Fruit fly (Drosophila melanogaster): ENCODE data around the gene CG14042.

The CG14042 gene

dm6 chr2L:5000287-5000871, 37.1 kb upstream of the CG14042 start (continued):
- TF ChIP-seq CrebB (tag; optimal IDR thresholded peaks at IDR 0.05), result peak; percentile 56
- peak; percentile 79 for TF ChIP-seq pum (GFP tag; optimal IDR thresholded peaks at IDR 0.05)
- peak; percentile 76 for TF ChIP-seq CG17359 (tag; optimal IDR thresholded peaks at IDR 0.05)
- TF ChIP-seq H2.0 (GFP tag; IDR thresholded peaks at IDR 0.05), result peak; percentile 62
- TF ChIP-seq NC2β (GFP tag; optimal IDR thresholded peaks at IDR 0.05), result peak; percentile 86
- no peak for TF ChIP-seq BEAF-32 (GFP tag; optimal IDR thresholded peaks at IDR 0.05)
- peak; percentile 89 for TF ChIP-seq gcm (GFP tag; optimal IDR thresholded peaks at IDR 0.05)
- TF ChIP-seq Bgb (GFP tag; IDR thresholded peaks at IDR 0.05; ENCODE audit: partially characterized antibody), result no peak
- peak; percentile 38 for TF ChIP-seq Vsx1 (GFP tag; optimal IDR thresholded peaks at IDR 0.05)
- peak; percentile 71 for TF ChIP-seq CG8765 (GFP tag; IDR thresholded peaks at IDR 0.05)
- peak; percentile 85 for TF ChIP-seq tio (GFP tag; optimal IDR thresholded peaks at IDR 0.05)
- TF ChIP-seq CG11695 (GFP tag; IDR thresholded peaks at IDR 0.05), result peak; percentile 86
- TF ChIP-seq CG7271 (tag; optimal IDR thresholded peaks at IDR 0.05), result peak; percentile 58
- no peak for TF ChIP-seq CG3163 (GFP tag; optimal IDR thresholded peaks at IDR 0.05)
- peak; percentile 83 for TF ChIP-seq CG10209 (GFP tag; optimal IDR thresholded peaks at IDR 0.05)
- peak; percentile 67 for TF ChIP-seq dimm (GFP tag; IDR thresholded peaks at IDR 0.05)
- TF ChIP-seq HLH54F (GFP tag; optimal IDR thresholded peaks at IDR 0.05), result peak; percentile 56
- TF ChIP-seq Ets65A (GFP tag), result peak; percentile 93
- peak; percentile 35 for TF ChIP-seq ssp (GFP tag; IDR thresholded peaks at IDR 0.05)
- peak; percentile 49 for TF ChIP-seq CG9876 (GFP tag; optimal IDR thresholded peaks at IDR 0.05)
- TF ChIP-seq CG3995 (GFP tag; optimal IDR thresholded peaks at IDR 0.05), result peak; percentile 30
- TF ChIP-seq croc (GFP tag; conservative IDR thresholded peaks at IDR 0.05), result peak; percentile 75
- peak; percentile 72; the same call in 1 of the 2 replicates for TF ChIP-seq ranshi (GFP tag; IDR thresholded peaks at IDR 0.05)
- peak; percentile 32 for TF ChIP-seq CG31365 (tag; optimal IDR thresholded peaks at IDR 0.05)
- no peak for TF ChIP-seq CG16779 (GFP tag; IDR thresholded peaks at IDR 0.05)
- TF ChIP-seq CG13775 (GFP tag; optimal IDR thresholded peaks at IDR 0.05), result peak; percentile 80
- TF ChIP-seq sima (GFP tag; optimal IDR thresholded peaks at IDR 0.05), result no peak
- peak in 1 of 2 experiments; percentile 75 for TF ChIP-seq Eip74EF (GFP tag; optimal IDR thresholded peaks at IDR 0.05)
- peak; percentile 88 for TF ChIP-seq CoRest (tag; optimal IDR thresholded peaks at IDR 0.05)
- peak; percentile 44 for TF ChIP-seq CG8944 (GFP tag; optimal IDR thresholded peaks at IDR 0.05)
- TF ChIP-seq CG4404 (GFP tag; IDR thresholded peaks at IDR 0.05), result peak; percentile 81
- TF ChIP-seq Usf (GFP tag; optimal IDR thresholded peaks at IDR 0.05), result peak; percentile 64
- peak; percentile 85 for TF ChIP-seq Deaf1 (tag; optimal IDR thresholded peaks at IDR 0.05)
- peak; percentile 81 for TF ChIP-seq caup (GFP tag; optimal IDR thresholded peaks at IDR 0.05; ENCODE audit: severe bottlenecking)
- TF ChIP-seq CG10543 (GFP tag; optimal IDR thresholded peaks at IDR 0.05), result peak; percentile 75
- TF ChIP-seq peb (GFP tag; IDR thresholded peaks at IDR 0.05), result peak; percentile 78
- TF ChIP-seq gce (GFP tag; IDR thresholded peaks at IDR 0.05), result 0 out of 3 replicates have a peak, but pooled peaks have one; percentile 50
- TF ChIP-seq abd-A (tag; optimal IDR thresholded peaks at IDR 0.05), result peak; percentile 9
- peak; percentile 83 for TF ChIP-seq CG10267 (tag; optimal IDR thresholded peaks at IDR 0.05)
- TF ChIP-seq pho (GFP tag; optimal IDR thresholded peaks at IDR 0.05), result peak; percentile 48
- TF ChIP-seq E2f1 (GFP tag; IDR thresholded peaks at IDR 0.05), result peak; percentile 66
- peak; percentile 73 for TF ChIP-seq CG1602 (GFP tag; optimal IDR thresholded peaks at IDR 0.05)
- peak; percentile 21 for TF ChIP-seq cato (GFP tag; optimal IDR thresholded peaks at IDR 0.05; ENCODE audit: borderline replicate concordance)
- no peak for TF ChIP-seq Doc2 (GFP tag; IDR thresholded peaks at IDR 0.05)
- peak; percentile 89 for TF ChIP-seq CG12391 (tag; optimal IDR thresholded peaks at IDR 0.05)
- peak; percentile 31 for TF ChIP-seq mirr (GFP tag; optimal IDR thresholded peaks at IDR 0.05)
- peak; percentile 95 for TF ChIP-seq Med (GFP tag)
- TF ChIP-seq kay (GFP tag; optimal IDR thresholded peaks at IDR 0.05), result peak; percentile 56
- TF ChIP-seq CG2116 (GFP tag; optimal IDR thresholded peaks at IDR 0.05), result peak; percentile 59
- TF ChIP-seq HLHmδ (GFP tag; optimal IDR thresholded peaks at IDR 0.05), result no peak
